Fruit fly (Drosophila melanogaster): ENCODE results near the gene olf413.

The olf413 gene

dm6 chr3L:22129855-22130746 lies 5.8 kb upstream of the olf413 start (continued):
- TF ChIP-seq Doc3 (GFP tag; IDR thresholded peaks at IDR 0.05; ENCODE audit: partially characterized antibody) (no peak), HLH4C (GFP tag; IDR thresholded peaks at IDR 0.05; ENCODE audit: partially characterized antibody) (0 out of 3 replicates have a peak, but pooled peaks have one; percentile 16), otp (GFP tag; IDR thresholded peaks at IDR 0.05) (no peak), Fer2 (tag; optimal IDR thresholded peaks at IDR 0.05) (no peak), pan (optimal IDR thresholded peaks at IDR 0.05) (no peak), pan (GFP tag; optimal IDR thresholded peaks at IDR 0.05 in 1 of 2, IDR thresholded peaks at IDR 0.05 in 1 of 2) (no peak), lab (GFP tag; optimal IDR thresholded peaks at IDR 0.05) (no peak), Fer1 (GFP tag; optimal IDR thresholded peaks at IDR 0.05) (no peak), CG18262 (tag; optimal IDR thresholded peaks at IDR 0.05) (peak; percentile 72), ftz-f1 (GFP tag; optimal IDR thresholded peaks at IDR 0.05) (no peak), CG17328 (GFP tag; IDR thresholded peaks at IDR 0.05) (0 out of 2 replicates have a peak, but pooled peaks have one; percentile 27), CG12391 (tag; optimal IDR thresholded peaks at IDR 0.05) (peak; percentile 23), hbn (GFP tag; IDR thresholded peaks at IDR 0.05; ENCODE audit: partially characterized antibody) (no peak), CG17361 (GFP tag; IDR thresholded peaks at IDR 0.05) (peak; percentile 75), ash1 (GFP tag; optimal IDR thresholded peaks at IDR 0.05) (no peak), CG8924 (tag; optimal IDR thresholded peaks at IDR 0.05) (peak; percentile 21), tio (GFP tag; optimal IDR thresholded peaks at IDR 0.05) (peak; percentile 18), kni (GFP tag; optimal IDR thresholded peaks at IDR 0.05) (peak; percentile 58), Kr (GFP tag; optimal IDR thresholded peaks at IDR 0.05) (peak; percentile 91), CG13775 (GFP tag; optimal IDR thresholded peaks at IDR 0.05) (peak; percentile 27), CG17612 (GFP tag; IDR thresholded peaks at IDR 0.05) (no peak), CG2875 (GFP tag; optimal IDR thresholded peaks at IDR 0.05) (no peak), crol (GFP tag; IDR thresholded peaks at IDR 0.05) (peak; percentile 96), gem (tag; optimal IDR thresholded peaks at IDR 0.05) (peak; percentile 49), ems (GFP tag; optimal IDR thresholded peaks at IDR 0.05) (no peak), fd96Cb (tag; optimal IDR thresholded peaks at IDR 0.05) (no peak), CG30403 (GFP tag; optimal IDR thresholded peaks at IDR 0.05) (peak; percentile 21), CG9727 (GFP tag; optimal IDR thresholded peaks at IDR 0.05) (peak; percentile 66), CG11696 (GFP tag; IDR thresholded peaks at IDR 0.05) (no peak), Ssrp (tag; optimal IDR thresholded peaks at IDR 0.05) (peak; percentile 18), CG14710 (tag; optimal IDR thresholded peaks at IDR 0.05) (peak; percentile 55), nmo (GFP tag; optimal IDR thresholded peaks at IDR 0.05) (peak; percentile 0), CG32767 (GFP tag; IDR thresholded peaks at IDR 0.05) (no peak), Asciz (GFP tag; optimal IDR thresholded peaks at IDR 0.05) (no peak), zen (tag; optimal IDR thresholded peaks at IDR 0.05) (peak; percentile 8), Ets65A (GFP tag) (peak; percentile 25), CG1832 (GFP tag; optimal IDR thresholded peaks at IDR 0.05) (peak; percentile 86), CG10267 (tag; optimal IDR thresholded peaks at IDR 0.05) (peak; percentile 28), sens-2 (GFP tag; IDR thresholded peaks at IDR 0.05) (no peak), CG8281 (tag; optimal IDR thresholded peaks at IDR 0.05) (no peak), CG15696 (tag; optimal IDR thresholded peaks at IDR 0.05) (peak; percentile 55), oc (tag; optimal IDR thresholded peaks at IDR 0.05) (peak; percentile 33), CG12942 (GFP tag; optimal IDR thresholded peaks at IDR 0.05) (no peak), trem (tag; optimal IDR thresholded peaks at IDR 0.05) (peak; percentile 1), Sox100B (GFP tag; optimal IDR thresholded peaks at IDR 0.05) (no peak), Adf1 (GFP tag; IDR thresholded peaks at IDR 0.05) (no peak), ap (GFP tag; IDR thresholded peaks at IDR 0.05) (no peak), insv (GFP tag; optimal IDR thresholded peaks at IDR 0.05) (no peak)
